Worm (Caenorhabditis elegans) whole organism, early embryonic: Measurements from ENCODE around the gene ZK688.4.

ENCODE experiments used
- B0310.2 ChIP-seq: sonication (generic microtip); optimal IDR thresholded peaks from 2 replicates; lab custom pipeline; 2016; ENCODE audit warnings: mild to moderate bottlenecking, missing genetic modification characterization, missing compliant biosample characterization
- F13C5.2 ChIP-seq: sonication (generic microtip); optimal IDR thresholded peaks from 2 replicates; lab custom pipeline; 2017; ENCODE audit warnings: mild to moderate bottlenecking, missing genetic modification characterization, inconsistent platforms, missing compliant biosample characterization
- aly-1 ChIP-seq: sonication (generic microtip); optimal IDR thresholded peaks from 2 replicates; lab custom pipeline; 2016; ENCODE audit warnings: missing genetic modification characterization, missing compliant biosample characterization
- ama-1 ChIP-seq: fragments of 150-350 bp; optimal IDR thresholded peaks from 2 replicates; lab custom pipeline; 2014
- ceh-13 ChIP-seq: fragments of 200-800 bp; sonication (Bioruptor generic); optimal IDR thresholded peaks from 2 replicates; lab custom pipeline; 2018; ENCODE audit warnings: mild to moderate bottlenecking, missing genetic modification characterization, missing compliant biosample characterization
- ceh-36 ChIP-seq: sonication (generic microtip); optimal IDR thresholded peaks from 2 replicates; lab custom pipeline; 2016; ENCODE audit warnings: missing genetic modification characterization, inconsistent platforms, missing compliant biosample characterization
- ets-7 ChIP-seq: sonication (generic microtip); optimal IDR thresholded peaks from 2 replicates; lab custom pipeline; 2016; ENCODE audit warnings: missing genotype, missing genetic modification characterization, missing compliant biosample characterization
- flt-1 ChIP-seq: fragments of 200-800 bp; sonication (Bioruptor generic); IDR thresholded peaks from 2 replicates; pipeline ENCODE4 v1.3.6; 2022; ENCODE audit warnings: missing genetic modification characterization, missing compliant biosample characterization
- hmbx-1 ChIP-seq: sonication (generic microtip); optimal IDR thresholded peaks from 2 replicates; lab custom pipeline; 2016; ENCODE audit warnings: mild to moderate bottlenecking, missing genetic modification characterization, missing compliant biosample characterization
- hmg-4 ChIP-seq: fragments of 200-800 bp; sonication (Bioruptor generic); optimal IDR thresholded peaks from 2 replicates; lab custom pipeline; 2018; ENCODE audit warnings: mild to moderate bottlenecking, missing genetic modification characterization, missing compliant biosample characterization
- hnd-1 ChIP-seq: sonication (generic microtip); optimal IDR thresholded peaks from 2 replicates; lab custom pipeline; 2016; ENCODE audit warnings: missing genetic modification characterization, missing compliant biosample characterization
- pes-1 ChIP-seq: fragments of 200-800 bp; sonication (Bioruptor generic); IDR thresholded peaks from 2 replicates; pipeline ENCODE4 v1.3.6; 2022; ENCODE audit warnings: missing genetic modification reagents, missing genetic modification characterization, missing compliant biosample characterization
- scrt-1 ChIP-seq: fragments of 200-800 bp; sonication (Bioruptor generic); IDR thresholded peaks from 2 replicates; pipeline ENCODE4 v1.3.6; 2022; ENCODE audit warnings: missing genetic modification characterization, missing compliant biosample characterization
- sea-1 ChIP-seq: fragments of 200-800 bp; sonication (Bioruptor generic); conservative IDR thresholded peaks from 2 replicates; pipeline ENCODE4 v1.3.6; 2022; ENCODE audit warnings: missing genetic modification characterization, missing compliant biosample characterization
- tbx-11 ChIP-seq: fragments of 200-800 bp; sonication (Bioruptor generic); IDR thresholded peaks from 2 replicates; pipeline ENCODE4 v1.3.6; 2022; ENCODE audit warnings: missing genetic modification characterization, missing compliant biosample characterization
- tbx-37 ChIP-seq: fragments of 200-800 bp; sonication (Bioruptor generic); conservative IDR thresholded peaks from 2 replicates; pipeline ENCODE4 v1.3.6; 2022; ENCODE audit warnings: missing genetic modification reagents, missing genetic modification characterization, missing compliant biosample characterization
- tra-4 ChIP-seq: sonication (generic microtip); optimal IDR thresholded peaks from 2 replicates; lab custom pipeline; 2017; ENCODE audit warnings: missing genetic modification characterization, missing compliant biosample characterization

Gene ZK688.4

DNA sequence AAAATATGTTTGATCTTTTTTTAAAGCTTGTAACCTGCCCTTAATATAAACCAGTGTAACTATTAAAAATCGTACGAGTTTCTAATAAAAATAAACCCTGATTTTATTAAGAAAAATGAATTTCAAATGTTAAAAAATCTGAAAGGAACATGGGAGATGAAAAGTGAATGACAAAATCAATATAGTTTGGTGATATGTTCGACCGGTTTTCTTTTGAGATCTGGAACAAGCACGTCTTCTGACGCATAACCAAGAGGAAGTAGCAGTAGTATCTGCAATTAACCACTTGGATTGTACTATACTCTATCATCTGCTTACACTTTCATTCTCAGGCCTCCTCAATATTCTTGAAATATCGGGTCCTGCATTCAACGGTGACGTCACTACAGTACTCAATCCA, 17.7 kb upstream of the ZK688.4 start:
- TF ChIP-seq hnd-1 (no peak), F13C5.2 (tag; lab: Kevin White, UChicago) (no peak), aly-1 (tag; lab: Kevin White, UChicago) (no peak), flt-1 (GFP tag; lab: Robert Waterston, UW) (no peak), pes-1 (GFP tag; lab: Robert Waterston, UW) (no peak), ama-1 (lab: Kevin White, UChicago) (no peak), tbx-37 (GFP tag; lab: Robert Waterston, UW) (no peak), ets-7 (tag; lab: Kevin White, UChicago) (no peak), hmbx-1 (tag; lab: Kevin White, UChicago) (no peak), tbx-11 (GFP tag; lab: Robert Waterston, UW) (no peak), tra-4 (tag; lab: Kevin White, UChicago) (no peak), scrt-1 (GFP tag; lab: Robert Waterston, UW) (no peak)

DNA sequence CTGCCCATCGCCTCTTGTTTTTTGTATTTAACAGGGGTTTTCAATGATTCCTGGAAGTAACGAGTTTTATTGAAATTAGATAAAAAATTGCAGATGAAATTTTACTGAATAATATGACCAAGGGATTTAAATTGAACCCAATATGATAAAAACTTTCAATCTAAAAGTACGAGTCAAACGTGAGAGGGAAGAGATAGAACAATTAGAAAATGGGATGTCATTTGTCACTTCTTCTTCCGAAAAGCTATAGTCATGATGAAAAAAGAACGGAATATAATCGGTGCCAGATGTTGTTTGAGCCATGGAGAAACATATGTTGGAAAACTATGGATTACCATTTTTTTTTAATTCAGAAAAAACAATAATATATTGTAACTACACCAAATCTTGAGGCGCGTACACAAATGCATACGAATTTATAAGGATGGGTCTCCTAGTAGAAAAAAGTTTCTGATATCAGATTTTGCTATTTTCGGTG, 15.9 kb upstream of the ZK688.4 start, which contains the start of gene sup-18:
Gene sup-18 (minus strand): TSS at position 51 of the 478 bp plus-strand sequence.
- TF ChIP-seq ceh-13 (no peak), hmg-4 (GFP tag; lab: Kevin White, UChicago) (no peak), aly-1 (tag; lab: Kevin White, UChicago) (no peak), tbx-11 (GFP tag; lab: Robert Waterston, UW) (no peak), tbx-37 (GFP tag; lab: Robert Waterston, UW) (no peak), B0310.2 (tag; lab: Kevin White, UChicago) (no peak), flt-1 (GFP tag; lab: Robert Waterston, UW) (no peak), hmbx-1 (tag; lab: Kevin White, UChicago) (no peak), ets-7 (tag; lab: Kevin White, UChicago) (no peak), pes-1 (GFP tag; lab: Robert Waterston, UW) (no peak), tra-4 (tag; lab: Kevin White, UChicago) (no peak), ceh-36 (tag; lab: Kevin White, UChicago) (no peak), sea-1 (no peak), scrt-1 (GFP tag; lab: Robert Waterston, UW) (no peak), F13C5.2 (tag; lab: Kevin White, UChicago) (no peak), hnd-1 (no peak)

DNA sequence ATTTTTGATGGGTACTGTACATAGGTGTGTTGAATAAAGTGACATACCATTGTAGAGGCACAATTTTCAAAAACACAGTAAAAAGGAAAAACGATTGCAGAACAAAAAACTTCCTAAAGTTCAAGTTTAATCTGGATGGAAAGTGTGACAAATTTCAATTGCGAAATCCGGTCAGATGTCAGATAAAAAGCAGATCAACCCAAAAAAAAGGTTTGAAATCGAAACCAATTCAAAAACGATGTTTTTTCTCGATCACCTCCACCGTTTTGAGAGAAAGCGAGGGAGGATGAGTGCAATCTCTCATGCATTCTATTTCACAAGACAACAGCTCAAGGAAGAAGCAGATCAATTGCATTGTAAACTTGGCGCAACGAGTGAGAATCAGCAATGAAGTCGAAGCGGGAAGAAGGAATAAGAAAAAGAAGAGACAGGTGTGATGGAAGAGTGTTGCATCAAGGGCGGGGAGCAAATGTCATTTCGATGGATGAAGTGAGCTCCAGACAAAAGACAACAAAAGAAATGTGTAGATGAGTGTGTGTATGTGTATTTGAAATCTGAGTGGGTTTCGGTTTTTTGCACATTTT, 14.6 kb upstream of the ZK688.4 start:
- TF ChIP-seq hmbx-1 (tag; lab: Kevin White, UChicago): no peak

DNA sequence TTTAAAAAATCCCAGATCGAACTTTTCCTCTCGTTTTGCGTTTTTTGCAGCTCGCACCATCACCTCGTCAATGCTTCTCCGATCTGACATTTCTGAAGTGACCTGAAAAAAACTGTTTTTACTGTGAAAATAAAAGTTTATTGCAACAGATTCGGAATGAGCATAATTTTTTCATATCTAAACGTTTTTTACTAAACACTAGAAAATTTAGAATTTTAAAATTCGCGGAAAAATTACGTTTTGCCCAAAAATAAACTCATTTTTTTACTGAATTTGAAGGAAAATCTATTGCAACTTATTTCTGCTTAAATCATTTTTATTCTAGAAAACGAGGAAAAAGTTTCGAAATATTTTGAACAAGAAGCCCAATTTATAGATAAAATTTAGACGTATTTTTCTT, 11.9 kb upstream of the ZK688.4 start, which contains the start of gene ZK688.9:
Gene ZK688.9 (minus strand): TSS at position 101 of the 400 bp plus-strand sequence.
- TF ChIP-seq F13C5.2 (tag; lab: Kevin White, UChicago) (no peak), tra-4 (tag; lab: Kevin White, UChicago) (no peak), B0310.2 (tag; lab: Kevin White, UChicago) (no peak)

DNA sequence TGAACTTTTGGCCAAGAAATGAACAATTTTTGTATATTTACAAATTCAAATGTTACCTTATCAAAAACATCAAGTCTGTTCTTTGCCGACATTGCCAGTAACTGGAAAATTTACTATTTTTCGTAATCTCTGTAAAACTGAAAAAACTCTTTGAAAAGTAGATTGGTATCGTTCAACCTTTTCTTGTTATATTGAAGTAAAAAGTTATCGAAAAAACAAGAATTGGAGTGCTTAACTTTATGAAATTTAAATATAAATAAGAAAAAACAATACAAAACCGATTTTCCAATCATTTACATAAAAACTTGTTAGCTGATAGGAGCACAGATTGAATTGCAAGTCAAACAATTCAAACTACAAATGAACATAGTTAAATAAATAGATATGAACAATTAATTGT, 10.0 kb upstream of the ZK688.4 start, which contains the start of gene ZK688.11:
Gene ZK688.11 (minus strand): TSS at position 101 of the 400 bp plus-strand sequence.
- TF ChIP-seq B0310.2 (tag; lab: Kevin White, UChicago): no peak
- TF ChIP-seq pes-1 (GFP tag; lab: Robert Waterston, UW): no peak
- no peak for TF ChIP-seq flt-1 (GFP tag; lab: Robert Waterston, UW)
- no peak for TF ChIP-seq hmbx-1 (tag; lab: Kevin White, UChicago)

DNA sequence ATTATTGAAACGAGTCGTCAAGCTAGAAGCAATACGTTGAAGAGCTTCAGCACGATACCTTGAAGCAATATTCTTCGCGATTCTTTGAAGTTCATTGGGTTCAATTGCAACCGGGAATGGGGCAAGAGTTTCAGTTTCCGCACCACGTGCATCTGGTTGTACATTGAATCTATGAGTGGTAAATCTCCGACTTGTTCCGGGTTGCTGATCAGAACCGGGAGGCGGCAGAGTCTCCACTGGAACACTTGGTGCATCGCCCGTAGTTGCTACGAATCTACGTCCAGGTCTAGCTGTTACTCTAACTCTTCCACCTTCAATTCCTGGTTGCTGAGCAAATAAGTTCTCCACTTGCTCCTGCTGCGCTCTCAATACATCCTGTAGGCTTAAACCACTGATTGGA, 5.8 kb upstream of the ZK688.4 start:
- TF ChIP-seq hmg-4 (GFP tag; lab: Kevin White, UChicago): no peak
- no peak for TF ChIP-seq sea-1
- TF ChIP-seq tra-4 (tag; lab: Kevin White, UChicago): no peak
- no peak for TF ChIP-seq flt-1 (GFP tag; lab: Robert Waterston, UW)
- no peak for TF ChIP-seq ceh-36 (tag; lab: Kevin White, UChicago)
- no peak for TF ChIP-seq B0310.2 (tag; lab: Kevin White, UChicago)
- no peak for TF ChIP-seq tbx-11 (GFP tag; lab: Robert Waterston, UW)
- no peak for TF ChIP-seq pes-1 (GFP tag; lab: Robert Waterston, UW)
- no peak for TF ChIP-seq F13C5.2 (tag; lab: Kevin White, UChicago)

DNA sequence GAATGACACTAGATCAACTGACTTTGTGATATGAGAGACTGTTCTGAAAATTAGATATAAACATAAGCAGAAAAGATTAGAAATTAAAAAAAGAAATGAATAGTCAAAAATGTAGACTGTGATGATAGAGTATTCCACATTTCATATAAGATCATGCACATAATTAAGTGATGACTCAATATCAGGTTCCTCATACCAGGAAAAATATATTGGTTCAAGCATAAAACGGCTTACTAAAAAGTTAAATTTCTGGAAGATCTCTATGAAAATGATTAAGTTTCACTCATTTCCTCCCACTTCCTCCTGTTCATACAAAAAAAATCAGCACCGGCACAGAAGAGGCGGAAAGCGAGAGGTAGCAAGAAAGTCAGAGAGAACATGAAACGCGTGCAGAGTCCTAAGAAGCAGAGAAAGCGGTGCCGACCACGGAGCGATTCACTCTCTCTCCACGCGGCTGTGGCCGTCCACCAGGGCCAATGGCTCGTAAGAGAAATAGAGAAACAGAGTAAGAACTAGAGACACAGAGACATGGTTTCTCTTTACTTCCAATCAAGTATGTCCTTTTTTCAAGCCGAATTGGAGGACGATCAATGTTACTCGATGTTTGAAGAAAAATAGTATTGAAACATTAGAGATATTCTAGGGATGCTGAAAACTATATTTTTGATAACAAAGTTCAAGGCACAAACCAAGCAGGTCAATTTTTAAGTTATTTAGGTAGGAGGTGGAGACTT, 3.1 kb upstream of the ZK688.4 start, which contains the start of the genes ZK688.5 and fahd-1:
Gene ZK688.5 (minus strand): TSS at position 51 of the 734 bp plus-strand sequence.
Gene fahd-1 (plus strand): TSS at position 684 of the 734 bp plus-strand sequence.
- TF ChIP-seq hnd-1 (no peak), sea-1 (peak; percentile 58; the same call in 1 of the 2 replicates), F13C5.2 (tag; lab: Kevin White, UChicago) (peak; percentile 10)

DNA sequence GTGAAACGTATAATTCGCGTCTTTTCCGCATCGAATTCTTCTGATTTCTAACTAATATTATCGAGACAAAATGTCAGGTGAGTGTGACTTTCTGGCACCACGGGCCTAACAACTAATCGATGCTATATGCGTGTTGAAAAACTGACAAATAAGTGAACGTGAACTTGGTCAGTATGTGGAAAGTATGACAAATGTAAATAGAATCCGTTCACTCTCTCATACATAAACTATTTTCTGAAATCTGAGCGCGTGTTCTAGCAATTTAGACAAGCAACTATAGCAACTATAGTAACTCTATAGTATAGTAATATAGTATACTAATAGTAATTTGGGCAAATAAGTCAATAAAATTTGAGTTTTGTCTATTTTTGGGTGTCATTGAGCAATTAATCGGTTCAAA, 2.5 kb upstream of the ZK688.4 start:
- TF ChIP-seq hmbx-1 (tag; lab: Kevin White, UChicago) (no peak), B0310.2 (tag; lab: Kevin White, UChicago) (no peak), tra-4 (tag; lab: Kevin White, UChicago) (no peak), hnd-1 (no peak), pes-1 (GFP tag; lab: Robert Waterston, UW) (no peak), hmg-4 (GFP tag; lab: Kevin White, UChicago) (no peak), tbx-37 (GFP tag; lab: Robert Waterston, UW) (no peak)
